Fruit fly (Drosophila melanogaster) Kc167 (cell line): ENCODE results near the gene Plp.

Experiments used
- Myc ChIP-seq: fragments of >200 bp; optimal IDR thresholded peaks from 2 replicates; lab custom pipeline; 2017; ENCODE audit warnings: missing external identifiers
- insv ChIP-seq: fragments of >200 bp; optimal IDR thresholded peaks from 3 replicates; lab custom pipeline; 2018; ENCODE audit warnings: missing external identifiers

DNA sequence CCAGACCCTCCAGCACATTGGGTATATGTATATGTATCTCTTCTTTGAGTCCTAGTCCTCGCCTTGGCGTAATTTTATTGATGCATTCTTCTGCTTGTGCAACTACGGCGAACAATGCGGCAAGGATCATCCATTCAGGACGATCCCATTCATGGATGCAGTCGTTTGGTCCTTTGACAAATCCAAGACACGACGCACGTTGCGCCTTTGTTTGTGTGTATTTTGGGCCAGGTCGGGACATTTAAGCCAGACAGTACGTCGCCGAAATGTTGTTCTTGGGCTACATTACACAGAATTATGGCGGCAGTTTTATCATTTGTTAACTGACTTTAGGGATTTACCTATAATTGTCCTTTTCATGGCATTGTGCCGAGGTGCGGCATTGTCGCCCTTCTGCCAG, 49.4 kb downstream of the Plp start:
- TF ChIP-seq Myc (lab: Kevin White, UChicago) (no peak), insv (lab: Kevin White, UChicago) (no peak)
